Worm (Caenorhabditis elegans): ENCODE measurements around the gene clec-55.

- TF ChIP-seq pha-4 (tag; optimal IDR thresholded peaks at IDR 0.05): no peak
- TF ChIP-seq ztf-11 (tag; optimal IDR thresholded peaks at IDR 0.05): no peak
- TF ChIP-seq unc-62 (GFP tag; optimal IDR thresholded peaks at IDR 0.05): no peak
- no peak for TF ChIP-seq nhr-237 (tag; optimal IDR thresholded peaks at IDR 0.05)
- no peak for TF ChIP-seq blmp-1 (tag; optimal IDR thresholded peaks at IDR 0.05)
- no peak for TF ChIP-seq snpc-4 (tag; optimal IDR thresholded peaks at IDR 0.05)
- no peak for TF ChIP-seq lin-13 (tag; optimal IDR thresholded peaks at IDR 0.05)
- no peak for TF ChIP-seq nhr-76 (tag; optimal IDR thresholded peaks at IDR 0.05)
- TF ChIP-seq elt-3 (tag; optimal IDR thresholded peaks at IDR 0.05): no peak
Observed at ce11 chrV:14474099-14474498, 5.0 kb upstream of the clec-55 start, which contains the start of gene clec-56.
